Worm (Caenorhabditis elegans): ENCODE data around the gene B0238.15.

DNA sequence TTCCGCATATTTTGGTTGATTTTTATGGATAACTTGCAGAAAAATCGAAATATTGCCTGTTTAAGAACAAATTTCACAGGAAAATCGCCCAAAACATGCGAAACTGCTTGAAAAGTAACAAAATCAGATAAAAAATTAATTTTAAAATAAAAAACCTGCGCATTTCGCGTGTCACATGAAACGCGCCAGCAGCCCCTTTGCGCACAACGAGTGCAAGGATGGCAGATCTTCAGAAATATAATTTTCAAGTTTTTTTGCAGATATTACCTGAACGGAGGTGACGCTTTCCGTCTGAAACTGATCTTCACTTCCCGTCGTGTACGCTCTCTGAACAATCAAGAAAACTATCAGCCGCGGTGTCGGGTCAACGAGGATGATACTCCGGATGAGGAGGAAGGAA, 35.0 kb downstream of the B0238.15 start:
- TF ChIP-seq nhr-25 (tag; optimal IDR thresholded peaks at IDR 0.05) (peak; percentile 57), snpc-4 (tag; optimal IDR thresholded peaks at IDR 0.05) (no peak), lsy-2 (tag; optimal IDR thresholded peaks at IDR 0.05) (peak; percentile 59 to 70)

Measured in whole organism, L2 larva.